Worm (Caenorhabditis elegans): ENCODE data around the gene W05B10.6.

- TF ChIP-seq B0310.2 (tag; optimal IDR thresholded peaks at IDR 0.05) = no peak
- no peak for TF ChIP-seq ama-1 (optimal IDR thresholded peaks at IDR 0.05)
- TF ChIP-seq ceh-13 (GFP tag; optimal IDR thresholded peaks at IDR 0.05) = no peak
- no peak for TF ChIP-seq tra-4 (tag; optimal IDR thresholded peaks at IDR 0.05)
- no peak for TF ChIP-seq ceh-36 (tag; optimal IDR thresholded peaks at IDR 0.05)
- no peak for TF ChIP-seq aly-1 (tag; optimal IDR thresholded peaks at IDR 0.05)
- TF ChIP-seq flt-1 (GFP tag; IDR thresholded peaks at IDR 0.05) = no peak
- no peak for TF ChIP-seq hmg-4 (GFP tag; optimal IDR thresholded peaks at IDR 0.05)
Observed at ce11 chrV:12637238-12637690, 20.8 kb downstream of the W05B10.6 start, which contains the start of gene F56H9.2.
